Worm (Caenorhabditis elegans) whole organism, mixed stage, embryonic: Measurements from ENCODE around the gene sre-32.

Source experiments
- bed-3 ChIP-seq: fragments of 200-800 bp; sonication (Bioruptor generic); optimal IDR thresholded peaks from 3 replicates; lab custom pipeline; 2018; ENCODE audit warnings: mild to moderate bottlenecking, missing genetic modification characterization, moderate library complexity, missing compliant biosample characterization
- ces-1 ChIP-seq: fragments of 150-350 bp; optimal IDR thresholded peaks from 2 replicates; lab custom pipeline; 2014; ENCODE audit warnings: missing biosample characterization, missing genetic modification reagents, missing genetic modification characterization
- elt-1 ChIP-seq: sonication (generic microtip); optimal IDR thresholded peaks from 2 replicates; lab custom pipeline; 2017; ENCODE audit warnings: missing genetic modification characterization, mild to moderate bottlenecking, missing compliant biosample characterization, antibody characterized with exemption, moderate library complexity, borderline replicate concordance; ENCODE audit not compliant: insufficient read depth
- lin-13 ChIP-seq: fragments of 150-350 bp; optimal IDR thresholded peaks from 2 replicates; lab custom pipeline; 2014; ENCODE audit warnings: missing biosample characterization, missing genetic modification characterization
- lsy-2 ChIP-seq: fragments of 150-350 bp; optimal IDR thresholded peaks from 2 replicates; lab custom pipeline; 2014; ENCODE audit warnings: missing biosample characterization, missing genetic modification characterization
- mab-5 ChIP-seq: fragments of 150-350 bp; optimal IDR thresholded peaks from 2 replicates; lab custom pipeline; 2014; ENCODE audit warnings: missing biosample characterization, missing genetic modification characterization
- nhr-28 ChIP-seq: fragments of 150-350 bp; optimal IDR thresholded peaks from 2 replicates; lab custom pipeline; 2014; ENCODE audit warnings: missing biosample characterization, missing genetic modification characterization
- nhr-76 ChIP-seq: sonication (generic microtip); optimal IDR thresholded peaks from 2 replicates; lab custom pipeline; 2017; ENCODE audit warnings: missing biosample characterization, missing genetic modification characterization
- pha-4 ChIP-seq: fragments of 150-350 bp; optimal IDR thresholded peaks from 2 replicates; lab custom pipeline; 2018; ENCODE audit warnings: missing biosample characterization, missing genetic modification reagents, missing genetic modification characterization
- snpc-4 ChIP-seq: fragments of 150-350 bp; optimal IDR thresholded peaks from 2 replicates; lab custom pipeline; 2014; ENCODE audit warnings: missing biosample characterization, missing genetic modification characterization
- sptf-1 ChIP-seq: sonication (generic microtip); optimal IDR thresholded peaks from 2 replicates; lab custom pipeline; 2017; ENCODE audit warnings: mild to moderate bottlenecking, missing genetic modification characterization, moderate library complexity, missing compliant biosample characterization
- unc-120 ChIP-seq: sonication (generic microtip); optimal IDR thresholded peaks from 2 replicates; lab custom pipeline; 2017; ENCODE audit warnings: missing genetic modification characterization, missing compliant biosample characterization; ENCODE audit not compliant: poor library complexity, severe bottlenecking
- unc-39 ChIP-seq: fragments of 150-350 bp; optimal IDR thresholded peaks from 2 replicates; lab custom pipeline; 2014; ENCODE audit warnings: missing biosample characterization, missing genetic modification characterization
- unc-62 ChIP-seq: fragments of 150-350 bp; optimal IDR thresholded peaks from 2 replicates; lab custom pipeline; 2014; ENCODE audit warnings: missing biosample characterization, missing genetic modification reagents, missing genetic modification characterization

DNA sequence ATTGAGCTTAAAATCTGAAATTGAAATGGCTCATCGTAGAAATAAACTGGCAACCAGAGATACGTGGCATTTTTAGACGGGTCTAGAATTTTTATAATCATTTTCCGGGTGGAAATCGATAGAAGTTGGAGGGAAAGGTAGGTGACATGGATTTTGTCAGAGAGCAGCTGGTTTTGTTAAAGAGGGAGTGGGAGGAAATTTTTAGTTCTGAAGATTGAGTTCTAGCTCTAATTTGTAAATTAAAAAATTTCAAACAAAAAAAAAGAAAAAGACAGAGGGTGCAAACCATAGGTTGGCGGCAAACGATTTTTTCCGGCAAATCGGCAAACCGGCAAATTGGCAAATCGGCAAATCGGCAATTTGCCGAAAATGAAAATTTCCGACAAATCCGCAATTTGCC is at the start of gene sre-32:
- TF ChIP-seq bed-3 (GFP tag; lab: Kevin White, UChicago) (no peak), lin-13 (tag; lab: Kevin White, UChicago) (no peak), unc-62 (GFP tag; lab: Kevin White, UChicago) (no peak), nhr-28 (tag; lab: Kevin White, UChicago) (no peak), pha-4 (tag; lab: Kevin White, UChicago) (no peak), sptf-1 (tag; lab: Kevin White, UChicago) (no peak), snpc-4 (tag; lab: Kevin White, UChicago) (no peak), nhr-76 (tag; lab: Kevin White, UChicago) (no peak), lsy-2 (no peak), unc-120 (tag; lab: Kevin White, UChicago) (no peak), ces-1 (no peak), mab-5 (tag; lab: Kevin White, UChicago) (no peak), elt-1 (tag; lab: Kevin White, UChicago) (no peak), unc-39 (no peak)
